Fruit fly (Drosophila melanogaster) whole organism, embryonic: ENCODE data around the gene CNMaR.

Source experiments
- Adf1 ChIP-seq: fragments of 200-800 bp; sonication (Bioruptor generic); IDR thresholded peaks from 2 replicates; pipeline ENCODE4 v1.3.6; 2022; ENCODE audit warnings: missing biosample characterization, missing genetic modification characterization
- Bgb ChIP-seq: fragments of 200-800 bp; sonication (Bioruptor generic); IDR thresholded peaks from 2 replicates; pipeline ENCODE4 v1.3.6; 2022; ENCODE audit warnings: missing biosample characterization, missing genetic modification characterization; ENCODE audit not compliant: partially characterized antibody
- Blimp-1 ChIP-seq: fragments of 200-800 bp; sonication (Bioruptor generic); optimal IDR thresholded peaks from 3 replicates; lab custom pipeline; 2018; ENCODE audit warnings: missing biosample characterization, missing genetic modification characterization, mild to moderate bottlenecking, moderate library complexity, missing genetic modification reagents
- CG11093 ChIP-seq: fragments of 200-800 bp; sonication (Bioruptor generic); IDR thresholded peaks from 3 replicates; pipeline ENCODE4 v1.3.6; 2022; ENCODE audit warnings: missing biosample characterization, missing genetic modification characterization
- CG12219 ChIP-seq: fragments of 200-800 bp; sonication (Bioruptor generic); optimal IDR thresholded peaks from 3 replicates; lab custom pipeline; 2018; ENCODE audit warnings: missing biosample characterization, mild to moderate bottlenecking, missing genetic modification characterization
- CG12299 ChIP-seq: fragments of 200-800 bp; sonication (Bioruptor generic); optimal IDR thresholded peaks from 2 replicates; lab custom pipeline; 2018; ENCODE audit warnings: missing biosample characterization, mild to moderate bottlenecking, missing genetic modification characterization
- CG13287 ChIP-seq: fragments of 200-800 bp; sonication (Bioruptor generic); IDR thresholded peaks from 2 replicates; pipeline ENCODE4 v1.3.6; 2022; ENCODE audit warnings: missing biosample characterization, missing genetic modification characterization; ENCODE audit not compliant: partially characterized antibody
- CG16779 ChIP-seq: fragments of 200-800 bp; sonication (Bioruptor generic); IDR thresholded peaks from 2 replicates; pipeline ENCODE4 v1.3.6; 2022; ENCODE audit warnings: missing biosample characterization, missing genetic modification characterization
- CG17186 ChIP-seq: fragments of 200-800 bp; sonication (Bioruptor generic); optimal IDR thresholded peaks from 3 replicates; lab custom pipeline; 2017; ENCODE audit warnings: missing biosample characterization, missing genetic modification reagents, missing genetic modification characterization
- CG17568 ChIP-seq: fragments of 200-800 bp; sonication (Bioruptor generic); optimal IDR thresholded peaks from 2 replicates; lab custom pipeline; 2018; ENCODE audit warnings: missing biosample characterization, mild to moderate bottlenecking, missing genetic modification characterization, moderate library complexity
- CG18011 ChIP-seq: fragments of 200-800 bp; sonication (Bioruptor generic); optimal IDR thresholded peaks from 2 replicates; lab custom pipeline; 2017; ENCODE audit warnings: missing biosample characterization, missing genetic modification characterization, mild to moderate bottlenecking, moderate library complexity, missing genotype
- CG18476 ChIP-seq: fragments of 200-800 bp; sonication (Bioruptor generic); optimal IDR thresholded peaks from 2 replicates; lab custom pipeline; 2016; ENCODE audit warnings: missing biosample characterization, mild to moderate bottlenecking, missing genetic modification characterization
- CG30431 ChIP-seq: fragments of 200-800 bp; sonication (Bioruptor generic); optimal IDR thresholded peaks from 2 replicates; lab custom pipeline; 2017; ENCODE audit warnings: missing biosample characterization, missing genetic modification characterization
- CG32767 ChIP-seq: fragments of 200-800 bp; sonication (Bioruptor generic); IDR thresholded peaks from 2 replicates; pipeline ENCODE4 v1.3.6; 2022; ENCODE audit warnings: missing biosample characterization, missing genetic modification characterization
- CG3281 ChIP-seq: fragments of 200-800 bp; sonication (Bioruptor generic); optimal IDR thresholded peaks from 3 replicates; lab custom pipeline; 2017; ENCODE audit warnings: missing biosample characterization, mild to moderate bottlenecking, missing genetic modification characterization
- CG3407 ChIP-seq: fragments of 200-800 bp; sonication (Bioruptor generic); optimal IDR thresholded peaks from 2 replicates; lab custom pipeline; 2018; ENCODE audit warnings: missing biosample characterization, mild to moderate bottlenecking, missing genetic modification characterization
- CG6854 ChIP-seq: fragments of 200-800 bp; sonication (Bioruptor generic); optimal IDR thresholded peaks from 3 replicates; lab custom pipeline; 2017; ENCODE audit warnings: missing biosample characterization, mild to moderate bottlenecking, missing genetic modification characterization
- CG7372 ChIP-seq: fragments of 200-800 bp; sonication (Bioruptor generic); IDR thresholded peaks from 2 replicates; pipeline ENCODE4 v1.3.6; 2022; ENCODE audit warnings: missing biosample characterization, missing genetic modification characterization
- CoRest ChIP-seq: fragments of 200-800 bp; sonication (Bioruptor generic); optimal IDR thresholded peaks from 3 replicates; lab custom pipeline; 2018; ENCODE audit warnings: missing biosample characterization, mild to moderate bottlenecking, missing genetic modification characterization, moderate library complexity
- Dfd ChIP-seq, 2 experiments: fragments of >200 bp; optimal IDR thresholded peaks; 2 replicates each; lab custom pipeline; 2017; ENCODE audit warnings: missing biosample characterization in 2 of 2, missing genetic modification characterization in 2 of 2
- Elba2 ChIP-seq: fragments of 200-800 bp; sonication (Bioruptor generic); optimal IDR thresholded peaks from 3 replicates; lab custom pipeline; 2016; ENCODE audit warnings: missing biosample characterization, missing genetic modification characterization
- Gsc ChIP-seq: fragments of 200-800 bp; sonication (Bioruptor generic); IDR thresholded peaks from 2 replicates; pipeline ENCODE4 v1.3.6; 2022; ENCODE audit warnings: missing biosample characterization, missing genetic modification characterization
- Hmx ChIP-seq: fragments of 200-800 bp; sonication (Bioruptor generic); optimal IDR thresholded peaks from 2 replicates; lab custom pipeline; 2016; ENCODE audit warnings: missing biosample characterization, missing genetic modification characterization
- Max ChIP-seq: fragments of 200-800 bp; sonication (Bioruptor generic); optimal IDR thresholded peaks from 2 replicates; lab custom pipeline; 2016; ENCODE audit warnings: missing biosample characterization, mild to moderate bottlenecking, missing genetic modification characterization
- Meics ChIP-seq: fragments of 200-800 bp; sonication (Bioruptor generic); optimal IDR thresholded peaks from 2 replicates; lab custom pipeline; 2017; ENCODE audit warnings: missing biosample characterization, mild to moderate bottlenecking, missing genetic modification characterization
- Nf-YC ChIP-seq: fragments of 200-800 bp; optimal IDR thresholded peaks from 3 replicates; lab custom pipeline; 2019; ENCODE audit warnings: missing biosample characterization, mild to moderate bottlenecking, missing genetic modification characterization, moderate library complexity
- ap ChIP-seq: fragments of 200-800 bp; sonication (Bioruptor generic); IDR thresholded peaks from 2 replicates; pipeline ENCODE4 v1.3.6; 2022; ENCODE audit warnings: missing biosample characterization, missing genetic modification characterization
- dm ChIP-seq: fragments of 200-800 bp; sonication (Bioruptor generic); optimal IDR thresholded peaks from 3 replicates; lab custom pipeline; 2016; ENCODE audit warnings: missing biosample characterization, missing genetic modification characterization
- eve ChIP-seq, 2 experiments: fragments of >200 bp; optimal IDR thresholded peaks; 2 replicates each; lab custom pipeline; 2017; ENCODE audit warnings: missing biosample characterization in 2 of 2, missing genetic modification characterization in 2 of 2
- exex ChIP-seq: fragments of 200-800 bp; sonication (Bioruptor generic); optimal IDR thresholded peaks from 4 replicates; lab custom pipeline; 2018; ENCODE audit warnings: missing biosample characterization, mild to moderate bottlenecking, missing genetic modification characterization, moderate library complexity
- gro ChIP-seq: fragments of 200-800 bp; sonication (Bioruptor generic); optimal IDR thresholded peaks from 2 replicates; lab custom pipeline; 2016; ENCODE audit warnings: missing biosample characterization, missing genetic modification characterization
- kah ChIP-seq: fragments of 200-800 bp; sonication (Bioruptor generic); optimal IDR thresholded peaks from 2 replicates; lab custom pipeline; 2018; ENCODE audit warnings: missing biosample characterization, mild to moderate bottlenecking, missing genetic modification characterization
- lov ChIP-seq, 2 experiments: fragments of 200-800 bp in 1 of 2; fragments of >200 bp in 1 of 2; sonication (Bioruptor generic) in 1 of 2; IDR thresholded peaks in 1 of 2; optimal IDR thresholded peaks in 1 of 2; 2 replicates in 1 of 2; 3 replicates in 1 of 2; pipeline versions ENCODE4 v1.3.6 to Lab custom; 2017 to 2022; ENCODE audit warnings: missing biosample characterization in 1 of 2, missing genetic modification characterization in 1 of 2
- nau ChIP-seq: fragments of 200-800 bp; sonication (Bioruptor generic); optimal IDR thresholded peaks from 3 replicates; lab custom pipeline; 2017; ENCODE audit warnings: missing biosample characterization, mild to moderate bottlenecking, missing genetic modification characterization, missing genetic modification reagents
- nom ChIP-seq: fragments of 200-800 bp; sonication (Bioruptor generic); optimal IDR thresholded peaks from 2 replicates; lab custom pipeline; 2017; ENCODE audit warnings: missing biosample characterization, missing genetic modification characterization, mild to moderate bottlenecking, moderate library complexity, missing genetic modification reagents
- odd ChIP-seq: fragments of 200-800 bp; sonication (Bioruptor generic); optimal IDR thresholded peaks from 2 replicates; lab custom pipeline; 2017; ENCODE audit warnings: missing biosample characterization, mild to moderate bottlenecking, missing genetic modification characterization
- org-1 ChIP-seq: fragments of 200-800 bp; sonication (Bioruptor generic); optimal IDR thresholded peaks from 2 replicates; lab custom pipeline; 2017; ENCODE audit warnings: missing biosample characterization, missing genetic modification characterization
- p53 ChIP-seq: fragments of 200-800 bp; sonication (Bioruptor generic); optimal IDR thresholded peaks from 2 replicates; lab custom pipeline; 2016; ENCODE audit warnings: missing biosample characterization, missing genetic modification characterization
- pan ChIP-seq, 4 experiments: fragments of >200 bp in 3 of 4; fragments of 200-800 bp in 1 of 4; sonication (Bioruptor generic) in 1 of 4; optimal IDR thresholded peaks in 3 of 4; IDR thresholded peaks in 1 of 4; 2 replicates each; pipeline versions ENCODE4 v1.3.6 to Lab custom; 2017 to 2022; ENCODE audit warnings: missing biosample characterization in 2 of 4, missing genetic modification characterization in 2 of 4, mixed read lengths in 1 of 4
- rib ChIP-seq: fragments of 200-800 bp; sonication (Bioruptor generic); IDR thresholded peaks from 2 replicates; pipeline ENCODE4 v1.3.6; 2022; ENCODE audit warnings: missing biosample characterization, missing genetic modification characterization
- salm ChIP-seq: fragments of 200-800 bp; sonication (Bioruptor generic); optimal IDR thresholded peaks from 2 replicates; lab custom pipeline; 2018; ENCODE audit warnings: missing biosample characterization, mild to moderate bottlenecking, missing genetic modification characterization
- slp2 ChIP-seq: fragments of 200-800 bp; sonication (Bioruptor generic); optimal IDR thresholded peaks from 2 replicates; lab custom pipeline; 2016; ENCODE audit warnings: missing biosample characterization, missing genetic modification characterization
- sna ChIP-seq: fragments of 200-800 bp; sonication (Bioruptor generic); IDR thresholded peaks from 2 replicates; pipeline ENCODE4 v1.3.6; 2022; ENCODE audit warnings: missing biosample characterization, missing genetic modification characterization; ENCODE audit not compliant: partially characterized antibody
- sr ChIP-seq: fragments of 200-800 bp; sonication (Bioruptor generic); IDR thresholded peaks from 3 replicates; pipeline ENCODE4 v1.3.6; 2022; ENCODE audit warnings: missing biosample characterization, missing genetic modification characterization
- sug ChIP-seq: fragments of 200-800 bp; optimal IDR thresholded peaks from 2 replicates; lab custom pipeline; 2019; ENCODE audit warnings: missing biosample characterization, mild to moderate bottlenecking, missing genetic modification characterization, moderate library complexity
- tin ChIP-seq: fragments of 200-800 bp; sonication (Bioruptor generic); optimal IDR thresholded peaks from 3 replicates; lab custom pipeline; 2016; ENCODE audit warnings: missing biosample characterization, missing genetic modification characterization
- yki ChIP-seq: fragments of >200 bp; optimal IDR thresholded peaks from 3 replicates; lab custom pipeline; 2018
- z ChIP-seq: fragments of 200-800 bp; sonication (Bioruptor generic); IDR thresholded peaks from 3 replicates; pipeline ENCODE4 v1.3.6; 2022; ENCODE audit warnings: missing biosample characterization, missing genetic modification characterization

The CNMaR gene

DNA sequence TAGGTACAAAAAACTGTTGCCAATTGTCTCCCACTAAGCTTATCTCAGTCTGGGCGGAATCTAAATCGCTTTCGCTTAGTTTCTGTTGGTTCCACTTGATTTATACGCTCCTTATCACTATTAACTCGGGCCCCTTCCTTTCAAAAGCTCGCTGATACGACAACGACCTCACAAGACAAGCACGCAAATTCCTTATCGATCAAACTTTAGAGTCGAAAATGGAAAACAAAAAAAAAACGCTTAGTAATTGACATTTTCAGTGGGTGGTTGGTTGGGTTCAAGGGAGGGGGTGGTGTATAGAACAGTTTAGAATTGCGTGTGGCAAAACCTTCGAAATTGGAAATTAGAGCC lies 47.5 kb downstream of the CNMaR start (continued):
- TF ChIP-seq dm (GFP tag; lab: Kevin White, UChicago) = no peak
- TF ChIP-seq Gsc = no peak
- peak; percentile 60 for TF ChIP-seq gro (GFP tag; lab: Kevin White, UChicago)
- TF ChIP-seq pan (optimal IDR thresholded peaks at IDR 0.05; lab: Kevin White, UChicago) = no peak
- no peak for TF ChIP-seq pan (GFP tag; optimal IDR thresholded peaks at IDR 0.05 in 1 of 2, IDR thresholded peaks at IDR 0.05 in 1 of 2)
- TF ChIP-seq CG7372 (GFP tag; lab: Robert Waterston, UW) = no peak
- no peak for TF ChIP-seq CG16779
- no peak for TF ChIP-seq CG30431 (GFP tag; lab: Kevin White, UChicago)
- TF ChIP-seq odd = no peak
- TF ChIP-seq Elba2 (GFP tag; lab: Kevin White, UChicago) = no peak
- no peak for TF ChIP-seq CG32767 (GFP tag; lab: Robert Waterston, UW)

DNA sequence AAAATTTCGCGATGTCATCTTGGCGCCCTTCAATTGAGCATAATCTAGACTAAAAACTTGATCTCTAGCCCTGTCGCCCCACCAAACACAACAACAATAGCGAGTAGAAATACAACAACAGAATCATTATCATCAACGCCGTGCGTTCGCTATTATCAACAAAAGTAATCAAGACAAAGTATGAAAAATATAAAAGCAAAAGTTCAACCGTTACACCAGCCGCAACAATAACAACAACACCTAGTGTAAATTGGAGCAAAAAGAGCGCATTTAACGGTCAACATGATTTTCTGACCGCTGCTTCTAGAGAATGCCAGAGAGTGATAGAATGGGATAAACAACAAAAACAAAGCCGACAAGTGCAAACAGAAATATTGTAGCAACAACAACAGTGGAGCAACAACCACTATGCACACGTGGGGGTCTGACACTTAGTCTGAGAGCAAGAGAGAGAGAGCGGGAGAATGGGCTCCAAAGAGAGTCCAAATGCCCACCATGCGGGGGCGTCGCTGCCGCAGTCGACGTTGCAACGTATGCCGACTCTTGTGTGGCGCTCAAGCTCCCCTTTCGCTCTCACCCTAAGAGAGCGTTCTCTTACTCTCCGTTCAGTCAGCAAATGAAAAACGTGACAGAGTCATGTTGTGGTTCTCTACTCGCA lies 48.5 kb downstream of the CNMaR start:
- peak in 1 of 2 experiments; percentile 83 for TF ChIP-seq eve (GFP tag; optimal IDR thresholded peaks at IDR 0.05; lab: Kevin White, UChicago)
- no peak for TF ChIP-seq Dfd (GFP tag; optimal IDR thresholded peaks at IDR 0.05; lab: Kevin White, UChicago)
- TF ChIP-seq rib (GFP tag; lab: Robert Waterston, UW) = no peak; the same call in 1 of the 2 replicates
- TF ChIP-seq yki (lab: Kevin White, UChicago) = peak; percentile 95
- TF ChIP-seq CG12219 (GFP tag; lab: Kevin White, UChicago) = peak; percentile 14
- no peak for TF ChIP-seq CG6854 (GFP tag; lab: Kevin White, UChicago)
- peak; percentile 77 for TF ChIP-seq sna (GFP tag; lab: Robert Waterston, UW)
- peak; percentile 66 for TF ChIP-seq CG18011 (GFP tag; lab: Kevin White, UChicago)
- TF ChIP-seq Blimp-1 (GFP tag; lab: Kevin White, UChicago) = peak; percentile 70
- TF ChIP-seq Bgb (GFP tag; lab: Robert Waterston, UW) = peak; percentile 25; the same call in 1 of the 2 replicates
- TF ChIP-seq Adf1 (GFP tag; lab: Robert Waterston, UW) = peak; percentile 95
- TF ChIP-seq sug (tag; lab: Kevin White, UChicago) = peak; percentile 99
- TF ChIP-seq salm (tag; lab: Kevin White, UChicago) = peak; percentile 42
- TF ChIP-seq exex (tag; lab: Kevin White, UChicago) = peak; percentile 58
- no peak for TF ChIP-seq ap (GFP tag; lab: Robert Waterston, UW)
- no peak for TF ChIP-seq Hmx (GFP tag; lab: Kevin White, UChicago)
- 0 out of 3 replicates have a peak, but pooled peaks have one; percentile 33 for TF ChIP-seq z (GFP tag; lab: Robert Waterston, UW)
- TF ChIP-seq CG17186 = no peak
- TF ChIP-seq CG13287 (GFP tag; lab: Robert Waterston, UW) = peak; percentile 43; the same call in 1 of the 2 replicates
- TF ChIP-seq lov (optimal IDR thresholded peaks at IDR 0.05; lab: Kevin White, UChicago) = no peak
- TF ChIP-seq lov (GFP tag; IDR thresholded peaks at IDR 0.05; lab: Robert Waterston, UW) = 0 out of 3 replicates have a peak, but pooled peaks have one; percentile 24
- no peak for TF ChIP-seq Max (GFP tag; lab: Kevin White, UChicago)
- TF ChIP-seq CG17568 (GFP tag; lab: Kevin White, UChicago) = peak; percentile 45
- no peak for TF ChIP-seq tin
- TF ChIP-seq Nf-YC = no peak
- no peak for TF ChIP-seq org-1 (GFP tag; lab: Kevin White, UChicago)
- no peak for TF ChIP-seq nau (GFP tag; lab: Kevin White, UChicago)
- no peak for TF ChIP-seq slp2 (GFP tag; lab: Kevin White, UChicago)
- no peak for TF ChIP-seq Meics (GFP tag; lab: Kevin White, UChicago)
- no peak for TF ChIP-seq p53
- TF ChIP-seq sr = peak; percentile 96
- TF ChIP-seq nom = peak; percentile 20
- TF ChIP-seq CG12299 (tag; lab: Kevin White, UChicago) = peak; percentile 40
- no peak for TF ChIP-seq CoRest
- TF ChIP-seq CG11093 (GFP tag; lab: Robert Waterston, UW) = no peak
- TF ChIP-seq kah = peak; percentile 99
- no peak for TF ChIP-seq CG18476 (GFP tag; lab: Kevin White, UChicago)
- TF ChIP-seq CG3407 (GFP tag; lab: Kevin White, UChicago) = peak; percentile 7
- TF ChIP-seq CG3281 (GFP tag; lab: Kevin White, UChicago) = no peak
